Fruit fly (Drosophila melanogaster) whole organism, prepupa: ENCODE results near the gene Mnt.
A peak's percentile ranks its signal among the peaks of the same experiment; 100 is the strongest.

Source experiments
- CG6808 ChIP-seq: fragments of 200-800 bp; sonication (Bioruptor generic); optimal IDR thresholded peaks from 3 replicates; lab custom pipeline; 2017; ENCODE audit warnings: missing biosample characterization, missing genetic modification characterization, mild to moderate bottlenecking, moderate library complexity, missing genetic modification reagents
- Eip93F ChIP-seq: fragments of 200-800 bp; sonication (Bioruptor generic); optimal IDR thresholded peaks from 2 replicates; lab custom pipeline; 2016; ENCODE audit warnings: missing biosample characterization, mild to moderate bottlenecking, missing genetic modification characterization
- Ets96B ChIP-seq: fragments of 200-800 bp; optimal IDR thresholded peaks from 2 replicates; lab custom pipeline; 2019; ENCODE audit warnings: missing biosample characterization, mild to moderate bottlenecking, missing genetic modification characterization, moderate library complexity
- Sox102F ChIP-seq: fragments of 200-800 bp; sonication (Bioruptor generic); optimal IDR thresholded peaks from 2 replicates; lab custom pipeline; 2016; ENCODE audit warnings: missing biosample characterization, mild to moderate bottlenecking, missing genetic modification characterization

dm6 chrX:3690631-3691030 lies 19.0 kb downstream of the Mnt start:
- TF ChIP-seq CG6808 (GFP tag; lab: Kevin White, UChicago): peak; percentile 3
- TF ChIP-seq Sox102F: peak; percentile 68
- no peak for TF ChIP-seq Eip93F (GFP tag; lab: Kevin White, UChicago)
- TF ChIP-seq Ets96B (tag; lab: Kevin White, UChicago): peak; percentile 22
